Worm (Caenorhabditis elegans): ENCODE data around the gene syp-2.

ce11 chrV:5490205-5490604, 46.1 kb upstream of the syp-2 start, which contains the start of gene T05C3.6:
- TF ChIP-seq ceh-28 (tag; optimal IDR thresholded peaks at IDR 0.05) (no peak), fkh-10 (GFP tag; optimal IDR thresholded peaks at IDR 0.05) (no peak), skn-1 (tag; optimal IDR thresholded peaks at IDR 0.05) (no peak), ceh-32 (tag; optimal IDR thresholded peaks at IDR 0.05; ENCODE audit: poor library complexity) (no peak), nhr-76 (tag; optimal IDR thresholded peaks at IDR 0.05) (no peak), nhr-11 (tag; optimal IDR thresholded peaks at IDR 0.05) (no peak), nhr-42 (GFP tag; IDR thresholded peaks at IDR 0.05) (no peak), tra-1 (GFP tag; IDR thresholded peaks at IDR 0.05) (no peak), mdl-1 (tag; optimal IDR thresholded peaks at IDR 0.05) (peak in 1 of 2 experiments; percentile 64), hif-1 (tag; optimal IDR thresholded peaks at IDR 0.05) (no peak), ama-1 (optimal IDR thresholded peaks at IDR 0.05) (no peak), aly-2 (tag; optimal IDR thresholded peaks at IDR 0.05) (no peak)
